Fruit fly (Drosophila melanogaster) whole organism, pupa: Measurements from ENCODE around the gene nanos.
A peak's percentile ranks its signal among the peaks of the same experiment; 100 is the strongest.

Source experiments
- CG10348 ChIP-seq: fragments of 200-800 bp; sonication (Bioruptor generic); IDR thresholded peaks from 2 replicates; pipeline ENCODE4 v1.3.6; 2022; ENCODE audit warnings: missing biosample characterization, missing genetic modification characterization
- CG13204 ChIP-seq: fragments of 200-800 bp; sonication (Bioruptor generic); optimal IDR thresholded peaks from 2 replicates; lab custom pipeline; 2018; ENCODE audit warnings: missing biosample characterization, mild to moderate bottlenecking, missing genetic modification characterization, moderate library complexity
- CG17806 ChIP-seq: fragments of 200-800 bp; sonication (Bioruptor generic); optimal IDR thresholded peaks from 2 replicates; lab custom pipeline; 2018; ENCODE audit warnings: missing biosample characterization, mild to moderate bottlenecking, missing genetic modification characterization, moderate library complexity
- EcR ChIP-seq: fragments of 200-800 bp; sonication (Bioruptor generic); optimal IDR thresholded peaks from 3 replicates; lab custom pipeline; 2019; ENCODE audit warnings: missing biosample characterization, missing genetic modification characterization, mild to moderate bottlenecking, moderate library complexity, missing genetic modification reagents
- Pif1A ChIP-seq: fragments of 200-800 bp; sonication (Bioruptor generic); optimal IDR thresholded peaks from 3 replicates; lab custom pipeline; 2016; ENCODE audit warnings: missing biosample characterization, missing genetic modification characterization
- Snoo ChIP-seq: fragments of 200-800 bp; sonication (Bioruptor generic); optimal IDR thresholded peaks from 3 replicates; lab custom pipeline; 2017; ENCODE audit warnings: missing biosample characterization, mild to moderate bottlenecking, missing genetic modification characterization, inconsistent platforms

DNA sequence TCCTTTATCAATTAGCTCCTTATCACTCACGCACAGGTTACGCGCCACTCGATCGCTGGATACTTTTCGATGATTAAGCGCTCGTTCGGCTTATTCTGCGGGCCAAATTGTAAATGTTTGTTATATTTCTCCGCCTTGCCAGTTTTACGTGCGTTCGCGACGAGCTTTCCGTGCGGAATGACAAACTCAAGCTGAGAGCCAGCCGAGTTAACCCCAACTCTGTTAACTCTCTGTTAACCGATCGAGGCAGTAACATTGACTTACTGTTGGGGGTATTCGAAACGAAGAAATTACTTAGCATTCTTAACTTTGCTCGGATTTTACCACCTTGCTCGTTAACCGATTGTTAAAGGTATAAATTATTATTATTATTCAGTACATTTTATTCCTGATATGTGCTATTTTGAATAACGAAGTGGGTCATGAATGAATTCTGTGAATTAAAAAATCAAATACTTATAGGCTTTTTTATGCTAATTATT, 3.5 kb upstream of the nanos start, which contains the start of gene CG5835:
- TF ChIP-seq CG13204 (GFP tag; lab: Kevin White, UChicago), result no peak
- no peak for TF ChIP-seq EcR (GFP tag; lab: Kevin White, UChicago)
- TF ChIP-seq CG17806, result no peak
- peak; percentile 8 for TF ChIP-seq Pif1A
- no peak for TF ChIP-seq Snoo (tag; lab: Kevin White, UChicago)
- no peak for TF ChIP-seq CG10348 (GFP tag; lab: Robert Waterston, UW)
